Worm (Caenorhabditis elegans) whole organism, mixed stage, embryonic: ENCODE data around the gene ZK899.3.

Experiments used
- ceh-83 ChIP-seq: fragments of 200-800 bp; sonication (Bioruptor generic); optimal IDR thresholded peaks from 2 replicates; lab custom pipeline; 2018; ENCODE audit warnings: mild to moderate bottlenecking, missing genetic modification characterization, missing compliant biosample characterization
- elt-3 ChIP-seq: fragments of 150-350 bp; optimal IDR thresholded peaks from 2 replicates; lab custom pipeline; 2014; ENCODE audit warnings: missing biosample characterization, missing genetic modification characterization
- hlh-1 ChIP-seq: fragments of 150-350 bp; optimal IDR thresholded peaks from 2 replicates; lab custom pipeline; 2014; ENCODE audit warnings: missing biosample characterization, missing genetic modification reagents, missing genetic modification characterization
- pha-4 ChIP-seq: fragments of 150-350 bp; optimal IDR thresholded peaks from 2 replicates; lab custom pipeline; 2018; ENCODE audit warnings: missing biosample characterization, missing genetic modification reagents, missing genetic modification characterization
- sem-2 ChIP-seq: fragments of 200-800 bp; sonication (Bioruptor generic); optimal IDR thresholded peaks from 2 replicates; lab custom pipeline; 2018; ENCODE audit warnings: mild to moderate bottlenecking, missing genetic modification characterization, missing compliant biosample characterization
- snpc-4 ChIP-seq: fragments of 150-350 bp; optimal IDR thresholded peaks from 2 replicates; lab custom pipeline; 2014; ENCODE audit warnings: missing biosample characterization, missing genetic modification characterization
- sptf-1 ChIP-seq: sonication (generic microtip); optimal IDR thresholded peaks from 2 replicates; lab custom pipeline; 2017; ENCODE audit warnings: mild to moderate bottlenecking, missing genetic modification characterization, moderate library complexity, missing compliant biosample characterization
- ztf-11 ChIP-seq: fragments of 150-350 bp; optimal IDR thresholded peaks from 2 replicates; lab custom pipeline; 2014; ENCODE audit warnings: missing biosample characterization, missing genetic modification characterization

- TF ChIP-seq sptf-1 (tag; lab: Kevin White, UChicago) (no peak), ceh-83 (GFP tag; lab: Kevin White, UChicago) (no peak), pha-4 (tag; lab: Kevin White, UChicago) (no peak), sem-2 (GFP tag; lab: Kevin White, UChicago) (no peak), ztf-11 (tag; lab: Kevin White, UChicago) (no peak), elt-3 (tag; lab: Kevin White, UChicago) (no peak), hlh-1 (tag; lab: Kevin White, UChicago) (no peak), snpc-4 (tag; lab: Kevin White, UChicago) (no peak)
Observed at ce11 chrX:9499355-9499754, 46.4 kb downstream of the ZK899.3 start.
